Fruit fly (Drosophila melanogaster) whole organism, embryonic: ENCODE measurements around the gene CG7889.

Source experiments
- Ada2b ChIP-seq: fragments of 200-800 bp; sonication (Bioruptor generic); IDR thresholded peaks from 2 replicates; pipeline ENCODE4 v1.3.6; 2022; ENCODE audit warnings: missing biosample characterization, missing genetic modification characterization
- Antp ChIP-seq: fragments of 200-800 bp; sonication (Bioruptor generic); optimal IDR thresholded peaks from 3 replicates; lab custom pipeline; 2016; ENCODE audit warnings: missing biosample characterization, missing genetic modification characterization
- CG10431 ChIP-seq: fragments of 200-800 bp; sonication (Bioruptor generic); optimal IDR thresholded peaks from 3 replicates; lab custom pipeline; 2018; ENCODE audit warnings: missing biosample characterization, mild to moderate bottlenecking, missing genetic modification characterization
- CG13424 ChIP-seq: fragments of 200-800 bp; sonication (Bioruptor generic); optimal IDR thresholded peaks from 2 replicates; lab custom pipeline; 2019; ENCODE audit warnings: missing biosample characterization, mild to moderate bottlenecking, missing genetic modification characterization, moderate library complexity
- CG15073 ChIP-seq: fragments of 200-800 bp; sonication (Bioruptor generic); optimal IDR thresholded peaks from 2 replicates; lab custom pipeline; 2016; ENCODE audit warnings: missing biosample characterization, missing genetic modification characterization
- CG15696 ChIP-seq: fragments of 200-800 bp; sonication (Bioruptor generic); optimal IDR thresholded peaks from 2 replicates; lab custom pipeline; 2019; ENCODE audit warnings: missing biosample characterization, mild to moderate bottlenecking, missing genetic modification characterization, moderate library complexity
- CG17612 ChIP-seq: fragments of 200-800 bp; sonication (Bioruptor generic); IDR thresholded peaks from 2 replicates; pipeline ENCODE4 v1.3.6; 2022; ENCODE audit warnings: missing biosample characterization, missing genetic modification characterization
- CG18011 ChIP-seq: fragments of 200-800 bp; sonication (Bioruptor generic); optimal IDR thresholded peaks from 2 replicates; lab custom pipeline; 2017; ENCODE audit warnings: missing biosample characterization, missing genetic modification characterization, mild to moderate bottlenecking, moderate library complexity, missing genotype
- CG1832 ChIP-seq: fragments of 200-800 bp; sonication (Bioruptor generic); optimal IDR thresholded peaks from 2 replicates; lab custom pipeline; 2017; ENCODE audit warnings: missing biosample characterization, mild to moderate bottlenecking, missing genetic modification characterization, inconsistent platforms
- CG18599 ChIP-seq: fragments of 200-800 bp; sonication (Bioruptor generic); optimal IDR thresholded peaks from 3 replicates; lab custom pipeline; 2017; ENCODE audit warnings: missing biosample characterization, missing genetic modification characterization, mild to moderate bottlenecking, moderate library complexity, missing genetic modification reagents
- CG18764 ChIP-seq: fragments of 200-800 bp; sonication (Bioruptor generic); optimal IDR thresholded peaks from 3 replicates; lab custom pipeline; 2016; ENCODE audit warnings: missing biosample characterization, missing genetic modification characterization
- CG30020 ChIP-seq: fragments of 200-800 bp; optimal IDR thresholded peaks from 2 replicates; lab custom pipeline; 2019; ENCODE audit warnings: missing biosample characterization, mild to moderate bottlenecking, missing genetic modification characterization, moderate library complexity
- CG4282 ChIP-seq: fragments of 200-800 bp; sonication (Bioruptor generic); optimal IDR thresholded peaks from 2 replicates; lab custom pipeline; 2016; ENCODE audit warnings: missing biosample characterization, missing genetic modification characterization
- CG7839 ChIP-seq: fragments of 200-800 bp; sonication (Bioruptor generic); optimal IDR thresholded peaks from 3 replicates; lab custom pipeline; 2018; ENCODE audit warnings: missing biosample characterization, mild to moderate bottlenecking, missing genetic modification characterization, moderate library complexity
- CG9215 ChIP-seq: fragments of 200-800 bp; sonication (Bioruptor generic); IDR thresholded peaks from 2 replicates; pipeline ENCODE4 v1.3.6; 2022; ENCODE audit warnings: missing biosample characterization, missing genetic modification characterization
- Camta ChIP-seq: fragments of 200-800 bp; sonication (Bioruptor generic); optimal IDR thresholded peaks from 2 replicates; lab custom pipeline; 2016; ENCODE audit warnings: missing biosample characterization, missing genetic modification characterization
- CoRest ChIP-seq: fragments of 200-800 bp; sonication (Bioruptor generic); optimal IDR thresholded peaks from 3 replicates; lab custom pipeline; 2018; ENCODE audit warnings: missing biosample characterization, mild to moderate bottlenecking, missing genetic modification characterization, moderate library complexity
- CrebB ChIP-seq: fragments of 200-800 bp; sonication (Bioruptor generic); optimal IDR thresholded peaks from 3 replicates; lab custom pipeline; 2018; ENCODE audit warnings: missing biosample characterization, mild to moderate bottlenecking, missing genetic modification characterization
- Dbx ChIP-seq: fragments of 200-800 bp; sonication (Bioruptor generic); IDR thresholded peaks from 3 replicates; pipeline ENCODE4 v1.3.6; 2022; ENCODE audit warnings: missing biosample characterization, missing genetic modification characterization
- Ets65A ChIP-seq: fragments of 200-800 bp; sonication (Bioruptor generic); peaks from one replicate; lab custom pipeline; 2016; ENCODE audit warnings: missing biosample characterization, missing genetic modification characterization
- Gsc ChIP-seq: fragments of 200-800 bp; sonication (Bioruptor generic); IDR thresholded peaks from 2 replicates; pipeline ENCODE4 v1.3.6; 2022; ENCODE audit warnings: missing biosample characterization, missing genetic modification characterization
- Lim3 ChIP-seq: fragments of 200-800 bp; sonication (Bioruptor generic); IDR thresholded peaks from 2 replicates; pipeline ENCODE4 v1.3.6; 2022; ENCODE audit warnings: missing biosample characterization, missing genetic modification characterization
- Lpt ChIP-seq: fragments of >200 bp; optimal IDR thresholded peaks from 2 replicates; lab custom pipeline; 2018; ENCODE audit warnings: missing biosample characterization, missing genetic modification characterization
- Max ChIP-seq: fragments of 200-800 bp; sonication (Bioruptor generic); optimal IDR thresholded peaks from 2 replicates; lab custom pipeline; 2016; ENCODE audit warnings: missing biosample characterization, mild to moderate bottlenecking, missing genetic modification characterization
- Oaz ChIP-seq: fragments of 200-800 bp; sonication (Bioruptor generic); IDR thresholded peaks from 2 replicates; pipeline ENCODE4 v1.3.6; 2022; ENCODE audit warnings: missing biosample characterization, missing genetic modification characterization
- TFAM ChIP-seq: fragments of 200-800 bp; sonication (Bioruptor generic); optimal IDR thresholded peaks from 2 replicates; lab custom pipeline; 2017; ENCODE audit warnings: missing biosample characterization, missing genetic modification characterization, inconsistent platforms
- Tbp ChIP-seq: fragments of >200 bp; optimal IDR thresholded peaks from 2 replicates; lab custom pipeline; 2018; ENCODE audit warnings: missing biosample characterization, missing genetic modification characterization
- Trl ChIP-seq, 3 experiments: fragments of >200 bp in 2 of 3; fragments of 200-800 bp in 1 of 3; sonication (Bioruptor generic) in 1 of 3; optimal IDR thresholded peaks; 2 replicates in 1 of 3; 3 replicates in 2 of 3; lab custom pipeline; 2016 to 2017; ENCODE audit warnings: missing biosample characterization in 1 of 3, missing genetic modification characterization in 1 of 3
- ase ChIP-seq: fragments of 200-800 bp; sonication (Bioruptor generic); IDR thresholded peaks from 3 replicates; pipeline ENCODE4 v1.3.6; 2022; ENCODE audit warnings: missing biosample characterization, missing genetic modification characterization
- bbx ChIP-seq: fragments of 200-800 bp; sonication (Bioruptor generic); IDR thresholded peaks from 2 replicates; pipeline ENCODE4 v1.3.6; 2022; ENCODE audit warnings: missing biosample characterization, missing genetic modification characterization; ENCODE audit not compliant: partially characterized antibody
- cg ChIP-seq: fragments of 200-800 bp; sonication (Bioruptor generic); optimal IDR thresholded peaks from 3 replicates; lab custom pipeline; 2019; ENCODE audit warnings: missing biosample characterization, mild to moderate bottlenecking, missing genetic modification characterization, moderate library complexity
- crol ChIP-seq: fragments of 200-800 bp; sonication (Bioruptor generic); IDR thresholded peaks from 2 replicates; pipeline ENCODE4 v1.3.6; 2022; ENCODE audit warnings: missing biosample characterization, missing genetic modification characterization
- da ChIP-seq: fragments of 200-800 bp; sonication (Bioruptor generic); optimal IDR thresholded peaks from 2 replicates; lab custom pipeline; 2016; ENCODE audit warnings: missing biosample characterization, missing genetic modification characterization
- dmrt11E ChIP-seq: fragments of 200-800 bp; sonication (Bioruptor generic); optimal IDR thresholded peaks from 3 replicates; lab custom pipeline; 2018; ENCODE audit warnings: missing biosample characterization, mild to moderate bottlenecking, missing genetic modification characterization, moderate library complexity
- gcm ChIP-seq: fragments of 200-800 bp; sonication (Bioruptor generic); optimal IDR thresholded peaks from 2 replicates; lab custom pipeline; 2019; ENCODE audit warnings: missing biosample characterization, mild to moderate bottlenecking, missing genetic modification characterization, moderate library complexity
- ind ChIP-seq: fragments of 200-800 bp; sonication (Bioruptor generic); optimal IDR thresholded peaks from 3 replicates; lab custom pipeline; 2016; ENCODE audit warnings: missing biosample characterization, missing genetic modification characterization
- lab ChIP-seq: fragments of 200-800 bp; sonication (Bioruptor generic); optimal IDR thresholded peaks from 3 replicates; lab custom pipeline; 2017; ENCODE audit warnings: missing biosample characterization, missing genetic modification characterization, mild to moderate bottlenecking, moderate library complexity, missing genetic modification reagents
- nerfin-2 ChIP-seq: fragments of 200-800 bp; sonication (Bioruptor generic); IDR thresholded peaks from 2 replicates; pipeline ENCODE4 v1.3.6; 2022; ENCODE audit warnings: missing biosample characterization, missing genetic modification characterization; ENCODE audit not compliant: partially characterized antibody
- otp ChIP-seq: fragments of 200-800 bp; sonication (Bioruptor generic); IDR thresholded peaks from 3 replicates; pipeline ENCODE4, ENCODE4 v1.3.6; 2022; ENCODE audit warnings: missing biosample characterization, missing genetic modification characterization
- psq ChIP-seq: fragments of 200-800 bp; sonication (Bioruptor generic); optimal IDR thresholded peaks from 2 replicates; lab custom pipeline; 2017; ENCODE audit warnings: missing biosample characterization, missing genetic modification characterization
- run ChIP-seq: fragments of 200-800 bp; sonication (Bioruptor generic); optimal IDR thresholded peaks from 3 replicates; lab custom pipeline; 2018; ENCODE audit warnings: missing biosample characterization, mild to moderate bottlenecking, missing genetic modification characterization
- schlank ChIP-seq: fragments of 200-800 bp; sonication (Bioruptor generic); optimal IDR thresholded peaks from 2 replicates; lab custom pipeline; 2018; ENCODE audit warnings: missing biosample characterization, mild to moderate bottlenecking, missing genetic modification characterization
- sima ChIP-seq: fragments of 200-800 bp; sonication (Bioruptor generic); optimal IDR thresholded peaks from 2 replicates; lab custom pipeline; 2016; ENCODE audit warnings: missing biosample characterization, missing genetic modification characterization
- sob ChIP-seq: fragments of 200-800 bp; sonication (Bioruptor generic); IDR thresholded peaks from 2 replicates; pipeline ENCODE4 v1.3.6; 2022; ENCODE audit warnings: missing biosample characterization, missing genetic modification characterization
- sqz ChIP-seq: fragments of 200-800 bp; sonication (Bioruptor generic); optimal IDR thresholded peaks from 3 replicates; lab custom pipeline; 2018; ENCODE audit warnings: missing biosample characterization, mild to moderate bottlenecking, missing genetic modification characterization
- ssp ChIP-seq: fragments of 200-800 bp; sonication (Bioruptor generic); IDR thresholded peaks from 2 replicates; pipeline ENCODE4 v1.3.6; 2022; ENCODE audit warnings: missing biosample characterization, missing genetic modification characterization
- vfl ChIP-seq: fragments of 200-800 bp; sonication (Bioruptor generic); optimal IDR thresholded peaks from 2 replicates; lab custom pipeline; 2016; ENCODE audit warnings: missing biosample characterization, missing genetic modification characterization

Gene CG7889

DNA sequence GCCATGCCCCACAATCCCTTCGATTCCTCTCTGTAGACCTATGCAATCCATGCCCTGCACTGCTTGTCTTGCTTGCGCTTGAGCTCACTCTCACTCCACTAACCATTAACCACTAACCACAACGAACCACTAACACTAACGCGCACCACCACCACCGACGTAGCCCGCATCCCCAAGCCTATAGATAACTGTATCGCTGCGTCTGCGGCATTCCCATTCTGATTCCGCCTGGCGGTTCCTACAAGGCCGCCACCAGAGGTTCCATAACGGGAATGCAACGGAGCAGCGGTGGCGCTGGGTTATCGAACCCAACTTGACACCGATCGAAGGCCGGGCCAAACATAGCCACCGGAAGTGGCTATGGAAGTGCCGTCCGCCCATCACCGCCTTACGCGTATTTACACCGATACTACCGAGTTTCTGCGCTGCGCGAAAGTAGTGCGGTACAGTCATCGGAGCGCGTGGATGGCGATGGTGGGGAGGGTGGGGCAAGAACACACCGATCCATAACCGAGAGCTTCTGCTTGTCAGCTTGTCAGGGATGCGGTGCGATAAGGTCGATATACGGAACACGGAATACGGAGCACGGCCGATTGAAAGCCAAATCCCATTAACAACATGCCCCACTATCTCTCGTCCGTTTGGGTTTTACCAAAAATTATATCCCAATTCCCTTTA is 22.5 kb downstream of the CG7889 start:
- TF ChIP-seq schlank = no peak
- TF ChIP-seq CG17612 (GFP tag; lab: Robert Waterston, UW) = no peak
- no peak for TF ChIP-seq CrebB (tag; lab: Kevin White, UChicago)
- TF ChIP-seq crol (GFP tag; lab: Robert Waterston, UW) = peak; percentile 61
- no peak for TF ChIP-seq CG13424 (tag; lab: Kevin White, UChicago)
- peak; percentile 91 for TF ChIP-seq lab (GFP tag; lab: Kevin White, UChicago)
- no peak for TF ChIP-seq da
- no peak for TF ChIP-seq Oaz (GFP tag; lab: Robert Waterston, UW)
- no peak for TF ChIP-seq psq (GFP tag; lab: Kevin White, UChicago)
- TF ChIP-seq Camta (GFP tag; lab: Kevin White, UChicago) = no peak
- TF ChIP-seq sqz (GFP tag; lab: Kevin White, UChicago) = no peak
- no peak for TF ChIP-seq Lpt
- no peak for TF ChIP-seq Gsc (GFP tag; lab: Robert Waterston, UW)
- TF ChIP-seq bbx = no peak
- no peak for TF ChIP-seq Antp (GFP tag; lab: Kevin White, UChicago)
- TF ChIP-seq ind (GFP tag; lab: Kevin White, UChicago) = no peak
- TF ChIP-seq dmrt11E = no peak
- TF ChIP-seq gcm = peak; percentile 60
- no peak for TF ChIP-seq otp (GFP tag; lab: Robert Waterston, UW)
- no peak for TF ChIP-seq sima (GFP tag; lab: Kevin White, UChicago)
- no peak for TF ChIP-seq Trl (optimal IDR thresholded peaks at IDR 0.05; lab: Kevin White, UChicago)
- TF ChIP-seq Trl (GFP tag; optimal IDR thresholded peaks at IDR 0.05; lab: Kevin White, UChicago) = no peak
- no peak for TF ChIP-seq CG7839 (tag; lab: Kevin White, UChicago)
- TF ChIP-seq cg (GFP tag; lab: Kevin White, UChicago) = peak; percentile 12
- TF ChIP-seq CG4282 (GFP tag; lab: Kevin White, UChicago) = no peak
- no peak for TF ChIP-seq Max
- TF ChIP-seq sob (GFP tag; lab: Robert Waterston, UW) = no peak
- TF ChIP-seq CG18011 (GFP tag; lab: Kevin White, UChicago) = peak; percentile 94
- no peak for TF ChIP-seq Dbx (GFP tag; lab: Robert Waterston, UW)
- TF ChIP-seq ase (GFP tag; lab: Robert Waterston, UW) = no peak
- no peak for TF ChIP-seq nerfin-2
- TF ChIP-seq CG30020 = no peak
- TF ChIP-seq TFAM = no peak
- no peak for TF ChIP-seq CG15073 (GFP tag; lab: Kevin White, UChicago)
- TF ChIP-seq CoRest (tag; lab: Kevin White, UChicago) = no peak
- peak; percentile 59 for TF ChIP-seq Ets65A (GFP tag; lab: Kevin White, UChicago)
- no peak for TF ChIP-seq CG18764 (GFP tag; lab: Kevin White, UChicago)
- TF ChIP-seq CG1832 = peak; percentile 6
- TF ChIP-seq CG18599 = no peak
- TF ChIP-seq run (tag; lab: Kevin White, UChicago) = no peak
- no peak for TF ChIP-seq CG9215 (GFP tag; lab: Robert Waterston, UW)
- no peak for TF ChIP-seq ssp (GFP tag; lab: Robert Waterston, UW)
- TF ChIP-seq CG15696 = no peak
- no peak for TF ChIP-seq CG10431 (GFP tag; lab: Kevin White, UChicago)
- TF ChIP-seq Tbp (GFP tag; lab: Kevin White, UChicago) = no peak
- no peak for TF ChIP-seq Ada2b (GFP tag; lab: Robert Waterston, UW)
- no peak for TF ChIP-seq Lim3 (GFP tag; lab: Robert Waterston, UW)
- no peak for TF ChIP-seq vfl (GFP tag; lab: Kevin White, UChicago)
